Fruit fly (Drosophila melanogaster) whole organism, pupa: ENCODE results near the gene CG5541.

ENCODE experiments used
- CG15710 ChIP-seq: fragments of 200-800 bp; sonication (Bioruptor generic); optimal IDR thresholded peaks from 2 replicates; lab custom pipeline; 2018; ENCODE audit warnings: missing biosample characterization, mild to moderate bottlenecking, missing genetic modification characterization, moderate library complexity
- CG34367 ChIP-seq: fragments of 200-800 bp; sonication (Bioruptor generic); optimal IDR thresholded peaks from 2 replicates; lab custom pipeline; 2018; ENCODE audit warnings: missing biosample characterization, mild to moderate bottlenecking, missing genetic modification characterization
- CG8159 ChIP-seq: fragments of 200-800 bp; sonication (Bioruptor generic); optimal IDR thresholded peaks from 3 replicates; lab custom pipeline; 2018; ENCODE audit warnings: missing biosample characterization, mild to moderate bottlenecking, missing genetic modification characterization, moderate library complexity
- CG9948 ChIP-seq: fragments of 200-800 bp; sonication (Bioruptor generic); optimal IDR thresholded peaks from 2 replicates; lab custom pipeline; 2018; ENCODE audit warnings: missing biosample characterization, mild to moderate bottlenecking, missing genetic modification characterization, moderate library complexity
- EcR ChIP-seq: fragments of 200-800 bp; sonication (Bioruptor generic); optimal IDR thresholded peaks from 3 replicates; lab custom pipeline; 2019; ENCODE audit warnings: missing biosample characterization, missing genetic modification characterization, mild to moderate bottlenecking, moderate library complexity, missing genetic modification reagents
- Pif1A ChIP-seq: fragments of 200-800 bp; sonication (Bioruptor generic); optimal IDR thresholded peaks from 3 replicates; lab custom pipeline; 2016; ENCODE audit warnings: missing biosample characterization, missing genetic modification characterization
- gl ChIP-seq: fragments of 200-800 bp; sonication (Bioruptor generic); optimal IDR thresholded peaks from 2 replicates; lab custom pipeline; 2018; ENCODE audit warnings: missing biosample characterization, mild to moderate bottlenecking, missing genetic modification characterization

dm6 chrX:15026897-15027296 lies 17.0 kb upstream of the CG5541 start:
- no peak for TF ChIP-seq CG34367 (tag; lab: Kevin White, UChicago)
- TF ChIP-seq CG8159 = peak; percentile 30
- peak; percentile 37 for TF ChIP-seq Pif1A
- peak; percentile 16 for TF ChIP-seq CG15710 (tag; lab: Kevin White, UChicago)
- no peak for TF ChIP-seq EcR (GFP tag; lab: Kevin White, UChicago)
- peak; percentile 2 for TF ChIP-seq CG9948 (tag; lab: Kevin White, UChicago)
- no peak for TF ChIP-seq gl
